Worm (Caenorhabditis elegans) whole organism, L1 larva: ENCODE measurements around the gene Y39A1A.16.

Experiments used
- C04F5.9 ChIP-seq: sonication (generic microtip); optimal IDR thresholded peaks from 2 replicates; lab custom pipeline; 2016; ENCODE audit warnings: missing genetic modification characterization, missing compliant biosample characterization
- F16B12.6 ChIP-seq: fragments of 150-350 bp; optimal IDR thresholded peaks from 2 replicates; lab custom pipeline; 2014; ENCODE audit warnings: missing biosample characterization, missing genetic modification characterization
- Y116A8C.19 ChIP-seq: sonication (generic microtip); optimal IDR thresholded peaks from 2 replicates; lab custom pipeline; 2016; ENCODE audit warnings: missing compliant biosample characterization, missing genetic modification characterization, borderline replicate concordance
- blmp-1 ChIP-seq: fragments of 150-350 bp; optimal IDR thresholded peaks from 2 replicates; lab custom pipeline; 2014; ENCODE audit warnings: missing biosample characterization, missing genetic modification characterization
- ceh-8 ChIP-seq: fragments of 200-800 bp; sonication (Bioruptor generic); optimal IDR thresholded peaks from 2 replicates; lab custom pipeline; 2018; ENCODE audit warnings: mild to moderate bottlenecking, missing genetic modification characterization, moderate library complexity, missing compliant biosample characterization
- ceh-82 ChIP-seq, 3 experiments: fragments of 150-350 bp in 1 of 3; sonication (generic microtip) in 2 of 3; optimal IDR thresholded peaks; 2 replicates each; lab custom pipeline; 2014 to 2017; ENCODE audit warnings: missing biosample characterization in 3 of 3, missing genetic modification characterization in 3 of 3
- ceh-88 ChIP-seq: fragments of 200-800 bp; sonication (Bioruptor generic); IDR thresholded peaks from 2 replicates; pipeline ENCODE4 v1.3.6; 2022; ENCODE audit warnings: missing genetic modification characterization, missing compliant biosample characterization
- dpl-1 ChIP-seq, 3 experiments: fragments of 150-350 bp in 2 of 3; sonication (generic microtip) in 1 of 3; optimal IDR thresholded peaks; 2 replicates each; lab custom pipeline; 2014 to 2017; ENCODE audit warnings: missing biosample characterization in 3 of 3, missing genetic modification characterization in 3 of 3, missing genetic modification reagents in 3 of 3
- dsc-1 ChIP-seq: sonication (generic microtip); optimal IDR thresholded peaks from 2 replicates; lab custom pipeline; 2016; ENCODE audit warnings: mild to moderate bottlenecking, missing genetic modification characterization, missing compliant biosample characterization
- efl-1 ChIP-seq, 4 experiments: fragments of 150-350 bp; optimal IDR thresholded peaks in 3 of 4; peaks in 1 of 4; 1 replicate in 1 of 4; 2 replicates in 3 of 4; lab custom pipeline; 2014; ENCODE audit warnings: missing biosample characterization in 2 of 4, missing genetic modification characterization in 2 of 4, missing genetic modification reagents in 2 of 4
- elt-3 ChIP-seq, 6 experiments: fragments of 150-350 bp in 1 of 6; sonication (generic microtip); optimal IDR thresholded peaks; 2 replicates each; lab custom pipeline; 2017 to 2018; ENCODE audit warnings: missing biosample characterization in 6 of 6, missing genetic modification characterization in 6 of 6, inconsistent platforms in 1 of 6
- ets-5 ChIP-seq: fragments of 200-800 bp; sonication (Bioruptor generic); IDR thresholded peaks from 2 replicates; pipeline ENCODE4 v1.3.6; 2022; ENCODE audit warnings: missing genetic modification characterization, missing compliant biosample characterization
- fkh-4 ChIP-seq: sonication (generic microtip); optimal IDR thresholded peaks from 2 replicates; lab custom pipeline; 2016; ENCODE audit warnings: missing compliant biosample characterization, missing genetic modification characterization, borderline replicate concordance
- fkh-8 ChIP-seq: sonication (generic microtip); optimal IDR thresholded peaks from 2 replicates; lab custom pipeline; 2016; ENCODE audit warnings: mild to moderate bottlenecking, missing genetic modification characterization, missing compliant biosample characterization
- hpl-2 ChIP-seq: fragments of 150-350 bp; optimal IDR thresholded peaks from 2 replicates; lab custom pipeline; 2014; ENCODE audit warnings: missing biosample characterization, missing genetic modification reagents, missing genetic modification characterization
- isw-1 ChIP-seq: fragments of 200-800 bp; sonication (Bioruptor generic); IDR thresholded peaks from 2 replicates; pipeline ENCODE4 v1.3.6; 2022; ENCODE audit warnings: missing genetic modification characterization, missing compliant biosample characterization
- jun-1 ChIP-seq: fragments of 150-350 bp; optimal IDR thresholded peaks from 2 replicates; lab custom pipeline; 2014; ENCODE audit warnings: missing biosample characterization, missing genetic modification reagents, missing genetic modification characterization
- lin-14 ChIP-seq: fragments of 200-800 bp; sonication (Bioruptor generic); optimal IDR thresholded peaks from 2 replicates; lab custom pipeline; 2018; ENCODE audit warnings: mild to moderate bottlenecking, missing genetic modification characterization, moderate library complexity, missing compliant biosample characterization
- lin-15B ChIP-seq: fragments of 150-350 bp; sonication (generic microtip); optimal IDR thresholded peaks from 3 replicates; lab custom pipeline; 2014; ENCODE audit warnings: missing biosample characterization, missing genetic modification characterization
- lir-3 ChIP-seq: sonication (generic microtip); optimal IDR thresholded peaks from 2 replicates; lab custom pipeline; 2016; ENCODE audit warnings: mild to moderate bottlenecking, missing genetic modification characterization, moderate library complexity, missing compliant biosample characterization; ENCODE audit not compliant: poor library complexity
- mep-1 ChIP-seq: fragments of 150-350 bp; optimal IDR thresholded peaks from 2 replicates; lab custom pipeline; 2014; ENCODE audit warnings: missing biosample characterization, missing genetic modification characterization
- nhr-12 ChIP-seq: sonication (generic microtip); optimal IDR thresholded peaks from 2 replicates; lab custom pipeline; 2017; ENCODE audit warnings: missing biosample characterization, missing genetic modification characterization
- nhr-19 ChIP-seq: fragments of 200-800 bp; sonication (Bioruptor generic); conservative IDR thresholded peaks from 2 replicates; pipeline ENCODE4 v1.3.6; 2022; ENCODE audit warnings: missing genetic modification characterization, missing compliant biosample characterization
- nhr-20 ChIP-seq: sonication (generic microtip); optimal IDR thresholded peaks from 2 replicates; lab custom pipeline; 2016; ENCODE audit warnings: mild to moderate bottlenecking, missing genetic modification characterization, missing compliant biosample characterization
- nhr-47 ChIP-seq: sonication (generic microtip); optimal IDR thresholded peaks from 2 replicates; lab custom pipeline; 2016; ENCODE audit warnings: mild to moderate bottlenecking, missing genetic modification characterization, moderate library complexity, missing compliant biosample characterization
- nhr-71 ChIP-seq: sonication (generic microtip); optimal IDR thresholded peaks from 2 replicates; lab custom pipeline; 2016; ENCODE audit warnings: mild to moderate bottlenecking, missing genetic modification characterization, moderate library complexity, missing compliant biosample characterization
- nhr-76 ChIP-seq: sonication (generic microtip); optimal IDR thresholded peaks from 2 replicates; lab custom pipeline; 2017; ENCODE audit warnings: missing biosample characterization, missing genetic modification characterization
- nhr-85 ChIP-seq: sonication (generic microtip); peaks from one replicate; lab custom pipeline; 2016; ENCODE audit warnings: missing genetic modification characterization, inconsistent platforms, missing compliant biosample characterization
- pag-3 ChIP-seq: sonication (generic microtip); optimal IDR thresholded peaks from 2 replicates; lab custom pipeline; 2017; ENCODE audit warnings: missing genetic modification characterization, mild to moderate bottlenecking, missing compliant biosample characterization, antibody characterized with exemption, borderline replicate concordance; ENCODE audit not compliant: insufficient read depth
- pqm-1 ChIP-seq: sonication (generic microtip); optimal IDR thresholded peaks from 3 replicates; lab custom pipeline; 2017; ENCODE audit warnings: missing biosample characterization, missing genetic modification characterization
- rnt-1 ChIP-seq: sonication (generic microtip); optimal IDR thresholded peaks from 2 replicates; lab custom pipeline; 2016; ENCODE audit warnings: mild to moderate bottlenecking, missing genetic modification characterization, moderate library complexity, missing compliant biosample characterization
- snu-23 ChIP-seq: sonication (generic microtip); optimal IDR thresholded peaks from 2 replicates; lab custom pipeline; 2016; ENCODE audit warnings: missing genetic modification characterization, missing compliant biosample characterization
- sox-4 ChIP-seq: sonication (generic microtip); optimal IDR thresholded peaks from 2 replicates; lab custom pipeline; 2016; ENCODE audit warnings: missing genetic modification characterization, missing compliant biosample characterization
- sup-37 ChIP-seq: fragments of 200-800 bp; sonication (Bioruptor generic); optimal IDR thresholded peaks from 2 replicates; lab custom pipeline; 2018; ENCODE audit warnings: mild to moderate bottlenecking, missing genetic modification characterization, missing compliant biosample characterization
- tbx-2 ChIP-seq: sonication (generic microtip); optimal IDR thresholded peaks from 2 replicates; lab custom pipeline; 2016; ENCODE audit warnings: missing genetic modification characterization, missing compliant biosample characterization
- unc-86 ChIP-seq: sonication (generic microtip); optimal IDR thresholded peaks from 2 replicates; lab custom pipeline; 2016; ENCODE audit warnings: missing genetic modification characterization, missing compliant biosample characterization
- zag-1 ChIP-seq: fragments of 150-350 bp; optimal IDR thresholded peaks from 2 replicates; lab custom pipeline; 2014; ENCODE audit warnings: missing biosample characterization, missing genetic modification characterization
- ztf-11 ChIP-seq, 2 experiments: sonication (generic microtip); optimal IDR thresholded peaks; 2 replicates each; lab custom pipeline; 2016 to 2017; ENCODE audit warnings: missing genetic modification characterization in 2 of 2, missing biosample characterization in 1 of 2, missing compliant biosample characterization in 1 of 2
- ztf-4 ChIP-seq: fragments of 150-350 bp; optimal IDR thresholded peaks from 2 replicates; lab custom pipeline; 2014; ENCODE audit warnings: missing biosample characterization, missing genetic modification characterization

The Y39A1A.16 gene

DNA sequence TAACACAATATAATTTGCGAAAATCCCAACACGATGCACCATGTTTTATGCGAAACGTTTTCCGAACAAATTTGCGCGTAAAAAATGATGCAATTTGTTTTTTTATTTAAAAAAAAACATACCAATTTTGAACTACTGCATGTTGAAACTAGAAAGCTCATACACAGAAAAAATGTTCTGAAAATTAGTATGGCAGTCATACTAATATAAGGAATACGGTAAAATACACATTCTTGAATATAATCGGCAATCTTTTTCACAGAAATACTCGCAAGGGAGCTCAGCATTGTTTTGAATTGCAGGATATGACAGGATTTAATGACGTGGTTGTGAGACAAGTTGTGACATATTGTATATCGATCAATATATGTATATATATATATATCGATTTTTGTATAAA lies at the start of gene Y39A1A.16:
Gene Y39A1A.16 (plus strand): TSS at position 301 of the 400 bp plus-strand sequence.
- TF ChIP-seq ets-5, result no peak
- no peak for TF ChIP-seq fkh-4 (tag; lab: Kevin White, UChicago)
- TF ChIP-seq ztf-4 (tag; lab: Kevin White, UChicago), result no peak
- no peak for TF ChIP-seq isw-1 (GFP tag; lab: Robert Waterston, UW)
- TF ChIP-seq snu-23 (GFP tag; lab: Kevin White, UChicago), result no peak
- no peak for TF ChIP-seq elt-3 (tag; optimal IDR thresholded peaks at IDR 0.05; lab: Kevin White, UChicago)
- TF ChIP-seq C04F5.9 (tag; lab: Kevin White, UChicago), result no peak
- no peak for TF ChIP-seq nhr-76 (tag; lab: Kevin White, UChicago)
- no peak for TF ChIP-seq F16B12.6 (tag; lab: Kevin White, UChicago)
- TF ChIP-seq tbx-2 (tag; lab: Kevin White, UChicago), result no peak
- no peak for TF ChIP-seq unc-86 (tag; lab: Kevin White, UChicago)
- no peak for TF ChIP-seq lin-15B

DNA sequence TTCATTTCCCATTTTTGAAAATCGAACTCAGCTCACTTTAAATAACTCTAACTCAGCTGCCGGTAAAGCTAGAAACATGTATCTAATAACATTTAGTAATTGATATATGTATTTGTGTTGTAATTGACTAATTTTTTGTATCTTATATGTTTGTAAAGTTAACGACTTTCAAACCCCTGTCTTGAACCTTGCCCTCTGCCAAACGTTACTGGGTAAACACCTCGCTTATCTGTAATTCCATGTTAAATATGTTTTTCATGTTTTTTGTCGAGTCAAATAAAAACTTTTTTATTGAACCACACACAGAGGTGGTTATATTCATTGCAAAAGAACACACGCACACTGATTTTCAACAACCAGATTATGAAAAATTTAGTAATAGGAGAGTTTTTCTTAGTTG lies 49.3 kb upstream of the Y39A1A.16 start:
- TF ChIP-seq ztf-11 (tag; optimal IDR thresholded peaks at IDR 0.05; lab: Kevin White, UChicago), result no peak
- peak; percentile 11 for TF ChIP-seq mep-1 (tag; lab: Kevin White, UChicago)
- TF ChIP-seq nhr-85 (tag; lab: Kevin White, UChicago), result peak; percentile 76
- TF ChIP-seq nhr-47 (tag; lab: Kevin White, UChicago), result peak; percentile 2
- TF ChIP-seq nhr-12 (tag; lab: Kevin White, UChicago), result no peak
- no peak for TF ChIP-seq ceh-88 (GFP tag; lab: Robert Waterston, UW)

DNA sequence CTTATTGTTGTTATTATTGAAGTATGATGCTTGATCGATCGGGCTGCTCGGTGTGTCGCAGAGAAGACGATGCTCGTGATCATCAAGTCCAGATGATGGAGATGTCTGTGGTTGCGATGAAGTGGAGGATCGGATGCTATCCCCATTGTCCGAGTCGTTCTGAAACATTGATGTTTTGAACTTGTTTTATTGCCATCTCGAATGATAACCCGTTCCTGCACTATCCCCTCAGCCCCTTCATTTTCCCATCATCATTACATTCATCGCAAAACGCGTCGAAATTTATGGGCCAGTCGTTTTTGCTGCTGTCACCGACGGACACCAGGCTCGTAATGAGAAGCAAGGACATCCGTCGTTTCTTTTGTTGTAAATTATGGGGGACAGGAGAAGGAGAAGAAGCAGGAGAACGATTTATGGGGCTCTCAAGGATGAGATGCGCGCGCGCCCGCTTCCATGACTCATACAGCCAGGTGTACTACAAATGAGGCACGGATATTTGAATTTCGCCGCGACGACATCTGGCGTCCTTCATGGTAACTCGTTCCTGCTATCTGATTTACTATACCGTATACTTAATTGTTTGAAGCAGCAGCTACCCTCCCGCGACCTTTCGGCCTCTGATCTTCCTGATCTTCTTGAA lies 47.1 kb upstream of the Y39A1A.16 start:
- TF ChIP-seq tbx-2 (tag; lab: Kevin White, UChicago) (peak; percentile 66), nhr-76 (tag; lab: Kevin White, UChicago) (no peak), hpl-2 (GFP tag; lab: Kevin White, UChicago) (no peak), lir-3 (no peak), unc-86 (tag; lab: Kevin White, UChicago) (peak; percentile 25), dpl-1 (GFP tag; optimal IDR thresholded peaks at IDR 0.05; lab: Kevin White, UChicago) (no peak), pqm-1 (tag; lab: Kevin White, UChicago) (no peak), sup-37 (no peak), zag-1 (tag; lab: Kevin White, UChicago) (no peak), ztf-11 (tag; optimal IDR thresholded peaks at IDR 0.05; lab: Kevin White, UChicago) (peak in 1 of 2 experiments; percentile 90), ceh-82 (tag; optimal IDR thresholded peaks at IDR 0.05; lab: Kevin White, UChicago) (no peak), blmp-1 (tag; lab: Kevin White, UChicago) (no peak)

DNA sequence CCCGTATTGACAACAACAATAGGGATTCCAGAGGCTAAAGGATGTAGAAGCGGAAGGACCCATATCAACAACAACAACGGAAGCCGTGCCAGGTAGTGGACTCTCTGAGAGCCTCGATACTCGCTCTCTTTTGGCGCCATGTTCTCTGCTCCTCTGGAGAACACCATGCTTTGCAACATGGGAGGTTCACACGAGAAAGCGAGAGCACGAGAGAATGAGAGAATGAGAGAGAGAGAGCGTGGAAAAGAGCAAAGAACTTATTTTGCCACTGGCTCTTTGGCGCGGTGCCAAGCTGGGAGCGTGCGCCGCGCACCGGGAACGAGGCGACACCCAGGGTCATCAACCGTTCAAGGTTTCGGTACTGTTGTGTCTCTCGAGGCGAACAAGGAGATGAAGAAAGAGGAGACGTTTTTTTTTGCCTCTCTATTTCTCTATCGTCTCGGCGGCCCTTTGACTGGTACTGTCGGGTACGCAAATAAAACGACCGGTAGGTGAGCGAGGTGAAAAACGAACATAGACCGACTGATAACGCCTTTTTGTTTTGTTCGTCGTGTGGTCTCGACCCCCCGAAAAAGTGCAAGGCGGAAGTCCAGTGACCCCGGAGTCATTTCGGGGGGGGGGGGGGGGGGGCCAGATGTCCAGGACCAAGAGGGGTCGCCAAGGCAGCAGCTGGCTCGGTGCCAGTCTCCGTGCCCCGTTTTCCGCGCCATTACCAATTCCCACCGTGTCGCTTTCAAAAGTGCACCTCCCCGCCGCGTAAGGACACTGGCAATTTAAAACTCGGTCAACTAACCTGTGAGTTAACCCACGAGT lies 46.3 kb upstream of the Y39A1A.16 start, which contains the start of gene Y39A1A.10:
Gene Y39A1A.10 (plus strand): TSS at position 139 of the 813 bp plus-strand sequence.
- peak in 1 of 6 experiments; percentile 0 for TF ChIP-seq elt-3 (tag; optimal IDR thresholded peaks at IDR 0.05; lab: Kevin White, UChicago)
- peak; percentile 26 for TF ChIP-seq jun-1 (tag; lab: Kevin White, UChicago)
- no peak for TF ChIP-seq Y116A8C.19 (tag; lab: Kevin White, UChicago)
- no peak for TF ChIP-seq efl-1 (optimal IDR thresholded peaks at IDR 0.05; lab: Kevin White, UChicago)
- TF ChIP-seq efl-1 (GFP tag; optimal IDR thresholded peaks at IDR 0.05 in 1 of 2; lab: Kevin White, UChicago), result peak in 1 of 2 experiments; percentile 57
- 0 out of 2 replicates have a peak, but pooled peaks have one; percentile 7 for TF ChIP-seq nhr-19 (GFP tag; lab: Robert Waterston, UW)
- TF ChIP-seq dsc-1 (tag; lab: Kevin White, UChicago), result no peak
- peak; percentile 37 for TF ChIP-seq blmp-1 (tag; lab: Kevin White, UChicago)
- TF ChIP-seq nhr-71, result peak; percentile 52
- peak; percentile 10 for TF ChIP-seq rnt-1 (tag; lab: Kevin White, UChicago)
- TF ChIP-seq nhr-20 (tag; lab: Kevin White, UChicago), result peak; percentile 9
- TF ChIP-seq sox-4, result no peak
- peak; percentile 24 for TF ChIP-seq snu-23 (GFP tag; lab: Kevin White, UChicago)
- peak; percentile 38 for TF ChIP-seq fkh-8 (tag; lab: Kevin White, UChicago)
- peak; percentile 86 for TF ChIP-seq nhr-85 (tag; lab: Kevin White, UChicago)
- peak; percentile 72 for TF ChIP-seq lin-14 (GFP tag; lab: Kevin White, UChicago)
- peak; percentile 89 for TF ChIP-seq ceh-8
- no peak for TF ChIP-seq pag-3
- TF ChIP-seq ztf-4 (tag; lab: Kevin White, UChicago), result peak; percentile 24
